Worm (Caenorhabditis elegans): ENCODE results near the gene agr-1.
"Not testable (repeated sequence)": the region's sequence is repeated elsewhere in the genome, so short reads cannot be mapped to it uniquely, and the experiment has no call there.

The agr-1 gene

ce11 chrII:6775076-6775475 is at the start of gene agr-1:
agr-1 (minus strand) TSS chrII:6775176.
- not testable (repeated sequence) for TF ChIP-seq ref-1 (GFP tag; conservative IDR thresholded peaks at IDR 0.05); klf-2 (GFP tag; conservative IDR thresholded peaks at IDR 0.05); ztf-23 (GFP tag; IDR thresholded peaks at IDR 0.05)

- TF ChIP-seq klf-2 (GFP tag; conservative IDR thresholded peaks at IDR 0.05) (no peak), tab-1 (GFP tag; IDR thresholded peaks at IDR 0.05) (no peak), ref-1 (GFP tag; conservative IDR thresholded peaks at IDR 0.05) (no peak), flt-1 (GFP tag; IDR thresholded peaks at IDR 0.05) (no peak), ztf-23 (GFP tag; IDR thresholded peaks at IDR 0.05) (no peak)
These were observed 49.5 kb upstream of the agr-1 start for ce11 chrII:6824524-6824923.

- TF ChIP-seq ztf-29 (GFP tag; IDR thresholded peaks at IDR 0.05) = no peak
- TF ChIP-seq ztf-23 (GFP tag; IDR thresholded peaks at IDR 0.05) = no peak
- TF ChIP-seq klf-2 (GFP tag; conservative IDR thresholded peaks at IDR 0.05) = no peak
- no peak for TF ChIP-seq cog-1 (tag; optimal IDR thresholded peaks at IDR 0.05)
- TF ChIP-seq flt-1 (GFP tag; IDR thresholded peaks at IDR 0.05) = no peak
- TF ChIP-seq T22C8.4 (GFP tag; IDR thresholded peaks at IDR 0.05) = no peak
- no peak for TF ChIP-seq tab-1 (GFP tag; IDR thresholded peaks at IDR 0.05)
- TF ChIP-seq ref-1 (GFP tag; conservative IDR thresholded peaks at IDR 0.05) = no peak
- TF ChIP-seq med-1 (GFP tag; optimal IDR thresholded peaks at IDR 0.05; ENCODE audit: insufficient read depth) = no peak
These were observed 48.9 kb upstream of the agr-1 start for ce11 chrII:6823912-6824311.

ce11 chrII:6823233-6823632 is 48.3 kb upstream of the agr-1 start:
- peak; percentile 42 for TF ChIP-seq cog-1 (tag; optimal IDR thresholded peaks at IDR 0.05)
- TF ChIP-seq ztf-23 (GFP tag; IDR thresholded peaks at IDR 0.05) = no peak
- no peak for TF ChIP-seq tab-1 (GFP tag; IDR thresholded peaks at IDR 0.05)
- no peak for TF ChIP-seq med-1 (GFP tag; optimal IDR thresholded peaks at IDR 0.05; ENCODE audit: insufficient read depth)

- TF ChIP-seq flt-1 (GFP tag; IDR thresholded peaks at IDR 0.05) = no peak
- TF ChIP-seq T22C8.4 (GFP tag; IDR thresholded peaks at IDR 0.05) = no peak
- no peak for TF ChIP-seq ztf-23 (GFP tag; IDR thresholded peaks at IDR 0.05)
- no peak for TF ChIP-seq ztf-29 (GFP tag; IDR thresholded peaks at IDR 0.05)
- TF ChIP-seq cog-1 (tag; optimal IDR thresholded peaks at IDR 0.05) = no peak
- no peak for TF ChIP-seq med-1 (GFP tag; optimal IDR thresholded peaks at IDR 0.05; ENCODE audit: insufficient read depth)
- TF ChIP-seq ref-1 (GFP tag; conservative IDR thresholded peaks at IDR 0.05) = no peak
- no peak for TF ChIP-seq klf-2 (GFP tag; conservative IDR thresholded peaks at IDR 0.05)
- no peak for TF ChIP-seq tab-1 (GFP tag; IDR thresholded peaks at IDR 0.05)
These were observed 47.4 kb upstream of the agr-1 start for ce11 chrII:6822347-6822746.

DNA sequence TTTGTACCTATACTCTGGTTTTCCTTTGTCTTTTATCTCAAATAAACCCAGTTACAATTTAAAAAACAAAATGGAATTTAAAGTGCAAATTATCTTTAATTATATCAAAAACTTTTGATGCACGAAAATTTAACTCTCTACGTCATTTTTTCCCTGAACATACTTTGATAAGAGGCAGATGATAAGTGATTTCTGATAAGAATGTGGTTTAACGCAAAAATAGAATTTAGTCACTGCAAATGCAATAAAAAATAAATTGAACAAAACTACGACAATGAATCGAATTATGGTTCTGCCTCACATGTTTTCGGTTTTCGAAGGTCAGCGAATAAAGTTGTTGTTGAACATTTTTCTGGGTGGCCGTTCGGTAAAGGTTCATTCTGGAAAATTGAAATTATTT is 46.9 kb upstream of the agr-1 start:
- TF ChIP-seq flt-1 (GFP tag; IDR thresholded peaks at IDR 0.05) (no peak), klf-2 (GFP tag; conservative IDR thresholded peaks at IDR 0.05) (no peak), ztf-29 (GFP tag; IDR thresholded peaks at IDR 0.05) (no peak), ztf-23 (GFP tag; IDR thresholded peaks at IDR 0.05) (no peak), med-1 (GFP tag; optimal IDR thresholded peaks at IDR 0.05; ENCODE audit: insufficient read depth) (no peak), ref-1 (GFP tag; conservative IDR thresholded peaks at IDR 0.05) (no peak), cog-1 (tag; optimal IDR thresholded peaks at IDR 0.05) (no peak), T22C8.4 (GFP tag; IDR thresholded peaks at IDR 0.05) (no peak), tab-1 (GFP tag; IDR thresholded peaks at IDR 0.05) (no peak)

DNA sequence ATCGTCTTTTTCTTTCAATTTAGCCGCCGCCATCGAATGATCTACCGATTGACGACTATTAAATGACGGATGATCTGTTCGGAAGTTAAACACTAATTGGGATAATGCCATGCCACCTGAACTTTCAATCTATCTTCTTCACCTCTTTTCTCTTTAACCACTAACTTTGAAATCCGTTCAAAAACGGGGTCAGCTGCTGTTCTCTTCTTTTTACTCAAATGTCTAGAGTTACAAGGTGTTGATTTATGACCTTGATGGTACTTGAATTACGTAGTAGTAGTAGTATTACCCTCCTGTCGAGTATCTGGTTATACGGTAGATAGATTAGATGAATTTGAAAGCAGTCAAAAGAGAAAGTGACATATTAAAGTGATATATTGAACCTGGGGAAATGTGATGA is 46.1 kb upstream of the agr-1 start:
- TF ChIP-seq ztf-23 (GFP tag; IDR thresholded peaks at IDR 0.05) (no peak), ztf-29 (GFP tag; IDR thresholded peaks at IDR 0.05) (no peak), flt-1 (GFP tag; IDR thresholded peaks at IDR 0.05) (no peak), med-1 (GFP tag; optimal IDR thresholded peaks at IDR 0.05; ENCODE audit: insufficient read depth) (no peak), klf-2 (GFP tag; conservative IDR thresholded peaks at IDR 0.05) (no peak), cog-1 (tag; optimal IDR thresholded peaks at IDR 0.05) (no peak), tab-1 (GFP tag; IDR thresholded peaks at IDR 0.05) (no peak), T22C8.4 (GFP tag; IDR thresholded peaks at IDR 0.05) (no peak), ref-1 (GFP tag; conservative IDR thresholded peaks at IDR 0.05) (no peak)

DNA sequence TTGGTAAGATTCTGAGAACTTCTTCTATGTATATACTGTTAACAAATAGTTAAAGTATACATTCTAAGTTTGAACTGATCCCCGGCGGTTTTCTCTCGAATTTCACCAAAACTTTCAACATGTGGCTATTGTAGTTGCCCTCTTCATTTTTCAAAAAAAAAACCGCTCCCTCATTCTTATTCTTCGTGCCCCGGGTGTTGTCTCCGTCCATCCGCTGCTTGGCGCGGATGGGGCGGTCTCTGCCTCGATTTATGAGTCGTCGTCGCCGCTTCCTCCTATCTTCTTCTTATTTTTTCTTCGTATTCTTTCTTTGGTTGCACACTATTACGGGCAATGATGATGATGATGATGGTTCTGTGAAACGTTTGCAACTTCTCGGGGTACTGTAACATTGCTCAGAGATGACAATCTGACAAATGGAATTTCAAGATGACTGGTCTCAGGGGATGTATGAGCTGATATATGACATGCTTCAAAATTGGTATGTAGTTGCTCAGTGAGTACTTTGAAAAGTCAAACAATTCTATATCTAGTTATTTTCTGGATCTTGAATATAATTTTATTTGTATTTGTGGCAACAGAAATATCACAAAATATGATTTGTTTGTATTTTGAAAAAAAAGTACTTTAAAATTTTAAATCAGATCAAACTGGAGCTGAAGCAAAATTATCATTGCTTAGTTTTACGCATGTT is 45.4 kb upstream of the agr-1 start:
- TF ChIP-seq med-1 (GFP tag; optimal IDR thresholded peaks at IDR 0.05; ENCODE audit: insufficient read depth) = no peak

DNA sequence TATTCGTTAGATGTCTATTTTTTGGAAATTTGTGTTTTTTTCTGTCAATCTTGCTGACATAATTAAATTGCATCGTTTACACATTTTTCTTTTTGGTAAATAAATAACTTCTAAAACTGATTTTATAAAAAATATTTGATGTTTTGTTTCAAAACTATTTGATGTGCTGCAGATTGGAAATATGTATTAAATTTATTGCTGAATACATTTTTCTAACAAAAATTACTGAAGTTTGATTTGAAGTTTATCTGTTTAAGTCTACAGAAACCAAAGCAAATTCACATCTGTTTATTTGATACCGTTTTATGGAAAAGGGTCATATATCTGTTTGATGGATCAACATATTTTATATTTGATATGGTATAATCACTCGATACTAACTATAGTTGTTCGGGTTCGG is 41.3 kb upstream of the agr-1 start:
- TF ChIP-seq ztf-29 (GFP tag; IDR thresholded peaks at IDR 0.05) (no peak), klf-2 (GFP tag; conservative IDR thresholded peaks at IDR 0.05) (no peak), tab-1 (GFP tag; IDR thresholded peaks at IDR 0.05) (no peak), ref-1 (GFP tag; conservative IDR thresholded peaks at IDR 0.05) (no peak), cog-1 (tag; optimal IDR thresholded peaks at IDR 0.05) (no peak)

DNA sequence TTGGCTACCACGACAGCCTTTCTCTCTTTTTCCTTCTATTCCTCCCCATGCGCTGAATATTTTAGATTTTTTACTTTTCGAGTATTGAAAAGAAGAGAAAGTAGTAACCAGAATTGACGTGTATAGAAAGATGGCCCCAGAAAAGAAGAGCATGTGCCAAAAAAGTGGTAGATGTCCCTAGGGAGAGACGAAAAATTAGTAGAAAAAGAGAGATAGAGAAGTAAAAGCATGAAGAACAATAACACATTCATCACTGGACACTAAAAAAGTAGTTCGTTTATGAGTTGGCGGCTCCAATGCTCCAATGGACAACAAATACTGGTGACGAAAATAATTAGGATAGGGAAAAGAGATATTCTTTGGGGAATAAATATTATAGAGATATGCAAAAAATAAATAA is 37.5 kb upstream of the agr-1 start:
- TF ChIP-seq ztf-29 (GFP tag; IDR thresholded peaks at IDR 0.05) = no peak
- no peak for TF ChIP-seq med-1 (GFP tag; optimal IDR thresholded peaks at IDR 0.05; ENCODE audit: insufficient read depth)
- TF ChIP-seq T22C8.4 (GFP tag; IDR thresholded peaks at IDR 0.05) = no peak
- TF ChIP-seq ztf-23 (GFP tag; IDR thresholded peaks at IDR 0.05) = no peak
- no peak for TF ChIP-seq ref-1 (GFP tag; conservative IDR thresholded peaks at IDR 0.05)
- TF ChIP-seq tab-1 (GFP tag; IDR thresholded peaks at IDR 0.05) = no peak
- no peak for TF ChIP-seq cog-1 (tag; optimal IDR thresholded peaks at IDR 0.05)
- TF ChIP-seq flt-1 (GFP tag; IDR thresholded peaks at IDR 0.05) = no peak
- no peak for TF ChIP-seq klf-2 (GFP tag; conservative IDR thresholded peaks at IDR 0.05)

ce11 chrII:6810663-6811062 is 35.7 kb upstream of the agr-1 start, which contains the start of gene snt-1:
snt-1 (plus strand) TSS chrII:6810963.
- TF ChIP-seq tab-1 (GFP tag; IDR thresholded peaks at IDR 0.05) = no peak
- no peak for TF ChIP-seq ztf-29 (GFP tag; IDR thresholded peaks at IDR 0.05)
- TF ChIP-seq med-1 (GFP tag; optimal IDR thresholded peaks at IDR 0.05; ENCODE audit: insufficient read depth) = no peak
- TF ChIP-seq ztf-23 (GFP tag; IDR thresholded peaks at IDR 0.05) = no peak
- no peak for TF ChIP-seq ref-1 (GFP tag; conservative IDR thresholded peaks at IDR 0.05)
- TF ChIP-seq T22C8.4 (GFP tag; IDR thresholded peaks at IDR 0.05) = no peak
- TF ChIP-seq cog-1 (tag; optimal IDR thresholded peaks at IDR 0.05) = no peak
- TF ChIP-seq klf-2 (GFP tag; conservative IDR thresholded peaks at IDR 0.05) = no peak
- TF ChIP-seq flt-1 (GFP tag; IDR thresholded peaks at IDR 0.05) = no peak

Data from whole organism, midembryonic.